Fruit fly (Drosophila melanogaster) Kc167 (cell line): Measurements from ENCODE around the gene CG5592.

Experiments used
- Myc ChIP-seq: fragments of >200 bp; optimal IDR thresholded peaks from 2 replicates; lab custom pipeline; 2017; ENCODE audit warnings: missing external identifiers
- Sin3A ChIP-seq: fragments of >200 bp; optimal IDR thresholded peaks from 2 replicates; lab custom pipeline; 2018; ENCODE audit warnings: missing external identifiers
- h ChIP-seq: fragments of >200 bp; optimal IDR thresholded peaks from 3 replicates; lab custom pipeline; 2018; ENCODE audit warnings: missing external identifiers
- insv ChIP-seq: fragments of >200 bp; optimal IDR thresholded peaks from 3 replicates; lab custom pipeline; 2018; ENCODE audit warnings: missing external identifiers
- psq ChIP-seq: fragments of >200 bp; optimal IDR thresholded peaks from 2 replicates; lab custom pipeline; 2017; ENCODE audit warnings: missing external identifiers

- no peak for TF ChIP-seq insv
- TF ChIP-seq Sin3A (lab: Kevin White, UChicago), result no peak
- TF ChIP-seq psq (lab: Kevin White, UChicago), result no peak
- TF ChIP-seq h (lab: Kevin White, UChicago), result no peak
- TF ChIP-seq Myc (lab: Kevin White, UChicago), result no peak
These were observed 35.0 kb downstream of the CG5592 start, which contains the start of gene Rcc1 for dm6 chr3L:5932363-5932914.
